Worm (Caenorhabditis elegans) whole organism, L3 larva: ENCODE measurements around the gene ZK792.1.

Experiments
- R02D3.7 ChIP-seq: fragments of 150-350 bp; optimal IDR thresholded peaks from 2 replicates; lab custom pipeline; 2014; ENCODE audit warnings: missing biosample characterization, missing genetic modification characterization
- ZK546.5 ChIP-seq: sonication (generic microtip); optimal IDR thresholded peaks from 2 replicates; lab custom pipeline; 2017; ENCODE audit warnings: missing biosample characterization, missing genetic modification characterization
- aly-2 ChIP-seq: fragments of 150-350 bp; optimal IDR thresholded peaks from 2 replicates; lab custom pipeline; 2014; ENCODE audit warnings: missing biosample characterization, missing genetic modification characterization
- ama-1 ChIP-seq: fragments of 150-350 bp; optimal IDR thresholded peaks from 2 replicates; lab custom pipeline; 2018
- ceh-16 ChIP-seq: sonication (generic microtip); optimal IDR thresholded peaks from 2 replicates; lab custom pipeline; 2017; ENCODE audit warnings: missing biosample characterization, missing genetic modification characterization
- ceh-28 ChIP-seq: fragments of 150-350 bp; optimal IDR thresholded peaks from 2 replicates; lab custom pipeline; 2014; ENCODE audit warnings: missing biosample characterization, missing genetic modification reagents, missing genetic modification characterization
- ceh-9 ChIP-seq: sonication (generic microtip); optimal IDR thresholded peaks from 2 replicates; lab custom pipeline; 2018; ENCODE audit warnings: missing biosample characterization, missing genetic modification characterization
- egl-27 ChIP-seq: sonication (generic microtip); optimal IDR thresholded peaks from 4 replicates; lab custom pipeline; 2017; ENCODE audit warnings: missing biosample characterization, missing genetic modification reagents, missing genetic modification characterization
- egl-5 ChIP-seq: fragments of 150-350 bp; optimal IDR thresholded peaks from 2 replicates; lab custom pipeline; 2017; ENCODE audit warnings: missing biosample characterization, missing genetic modification reagents, missing genetic modification characterization, inconsistent platforms
- elt-1 ChIP-seq: fragments of 150-350 bp; optimal IDR thresholded peaks from 2 replicates; lab custom pipeline; 2014; ENCODE audit warnings: missing biosample characterization, missing genetic modification characterization
- elt-2 ChIP-seq: sonication (generic microtip); optimal IDR thresholded peaks from 2 replicates; lab custom pipeline; 2016; ENCODE audit warnings: missing genetic modification reagents, mild to moderate bottlenecking, missing genetic modification characterization, missing compliant biosample characterization
- fkh-10 ChIP-seq: sonication (generic microtip); optimal IDR thresholded peaks from 2 replicates; lab custom pipeline; 2017; ENCODE audit warnings: missing biosample characterization, missing genetic modification reagents, missing genetic modification characterization
- fkh-2 ChIP-seq: fragments of 150-350 bp; optimal IDR thresholded peaks from 2 replicates; lab custom pipeline; 2014; ENCODE audit warnings: missing biosample characterization, missing genetic modification reagents, missing genetic modification characterization
- hmg-11 ChIP-seq: sonication (generic microtip); optimal IDR thresholded peaks from 2 replicates; lab custom pipeline; 2016; ENCODE audit warnings: missing genetic modification characterization, missing compliant biosample characterization
- jun-1 ChIP-seq: fragments of 150-350 bp; optimal IDR thresholded peaks from 2 replicates; lab custom pipeline; 2014; ENCODE audit warnings: missing biosample characterization, missing genetic modification reagents, missing genetic modification characterization
- lin-15B ChIP-seq: fragments of 150-350 bp; optimal IDR thresholded peaks from 2 replicates; lab custom pipeline; 2014; ENCODE audit warnings: missing biosample characterization, missing genetic modification characterization
- lin-39 ChIP-seq: fragments of 150-350 bp; optimal IDR thresholded peaks from 2 replicates; lab custom pipeline; 2018; ENCODE audit warnings: missing biosample characterization, missing genetic modification reagents, missing genetic modification characterization
- lsy-12 ChIP-seq: sonication (generic microtip); optimal IDR thresholded peaks from 2 replicates; lab custom pipeline; 2016; ENCODE audit warnings: mild to moderate bottlenecking, missing genetic modification characterization, missing compliant biosample characterization
- mml-1 ChIP-seq: fragments of 150-350 bp; sonication (generic microtip); optimal IDR thresholded peaks from 3 replicates; lab custom pipeline; 2014; ENCODE audit warnings: missing biosample characterization, missing genetic modification characterization
- nfya-1 ChIP-seq: sonication (generic microtip); optimal IDR thresholded peaks from 2 replicates; lab custom pipeline; 2017; ENCODE audit warnings: missing genetic modification characterization, mild to moderate bottlenecking, missing compliant biosample characterization, antibody characterized with exemption, moderate library complexity; ENCODE audit not compliant: insufficient read depth
- nhr-11 ChIP-seq: fragments of 150-350 bp; optimal IDR thresholded peaks from 2 replicates; lab custom pipeline; 2014; ENCODE audit warnings: missing biosample characterization, missing genetic modification characterization
- nhr-43 ChIP-seq: sonication (generic microtip); optimal IDR thresholded peaks from 2 replicates; lab custom pipeline; 2016; ENCODE audit warnings: mild to moderate bottlenecking, missing genetic modification characterization, missing compliant biosample characterization; ENCODE audit not compliant: poor library complexity, severe bottlenecking
- nhr-67 ChIP-seq: fragments of 150-350 bp; optimal IDR thresholded peaks from 2 replicates; lab custom pipeline; 2014; ENCODE audit warnings: missing biosample characterization, missing genetic modification characterization
- nhr-76 ChIP-seq: fragments of 150-350 bp; sonication (generic microtip); optimal IDR thresholded peaks from 5 replicates; lab custom pipeline; 2014; ENCODE audit warnings: missing biosample characterization, missing genetic modification characterization
- nhr-77 ChIP-seq: fragments of 150-350 bp; optimal IDR thresholded peaks from 2 replicates; lab custom pipeline; 2014; ENCODE audit warnings: missing biosample characterization, missing genetic modification characterization
- pha-4 ChIP-seq: fragments of 150-350 bp; optimal IDR thresholded peaks from 2 replicates; lab custom pipeline; 2014; ENCODE audit warnings: missing biosample characterization, missing genetic modification reagents, missing genetic modification characterization
- sea-2 ChIP-seq: fragments of 150-350 bp; sonication (generic microtip); optimal IDR thresholded peaks from 4 replicates; lab custom pipeline; 2014; ENCODE audit warnings: missing biosample characterization, missing genetic modification reagents, missing genetic modification characterization
- unc-39 ChIP-seq: sonication (generic microtip); optimal IDR thresholded peaks from 4 replicates; lab custom pipeline; 2017; ENCODE audit warnings: missing biosample characterization, missing genetic modification characterization
- unc-62 ChIP-seq: fragments of 150-350 bp; sonication (generic microtip); optimal IDR thresholded peaks from 4 replicates; lab custom pipeline; 2014; ENCODE audit warnings: missing biosample characterization, missing genetic modification reagents, missing genetic modification characterization
- ztf-11 ChIP-seq: fragments of 150-350 bp; optimal IDR thresholded peaks from 2 replicates; lab custom pipeline; 2014; ENCODE audit warnings: missing biosample characterization, missing genetic modification characterization

The ZK792.1 gene

DNA sequence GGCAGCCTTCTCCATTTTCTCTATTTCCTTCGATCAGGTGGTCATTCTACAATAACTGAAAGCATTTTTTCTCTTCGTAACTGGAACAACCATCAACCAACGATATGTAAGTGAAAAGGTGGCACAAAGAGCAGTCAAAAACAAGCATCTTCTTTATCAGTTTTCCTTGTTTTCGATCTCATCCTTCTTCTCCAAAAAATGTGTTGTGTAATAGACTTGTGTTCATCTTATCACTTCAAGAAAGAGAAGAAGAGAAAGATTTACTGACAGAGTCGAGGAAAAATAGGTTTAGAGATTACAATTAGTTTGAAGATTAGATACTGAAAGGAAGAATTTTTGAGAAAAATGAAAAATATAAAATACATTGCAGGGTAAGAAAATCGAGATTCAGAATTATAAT, 14.3 kb upstream of the ZK792.1 start:
- TF ChIP-seq ama-1 (lab: Kevin White, UChicago), result peak; percentile 14
- TF ChIP-seq nhr-11 (tag; lab: Kevin White, UChicago), result peak; percentile 26
- no peak for TF ChIP-seq sea-2 (GFP tag; lab: Kevin White, UChicago)
- TF ChIP-seq R02D3.7 (tag; lab: Kevin White, UChicago), result no peak
- peak; percentile 39 for TF ChIP-seq egl-5 (tag; lab: Kevin White, UChicago)
- peak; percentile 3 for TF ChIP-seq elt-2 (tag; lab: Kevin White, UChicago)

DNA sequence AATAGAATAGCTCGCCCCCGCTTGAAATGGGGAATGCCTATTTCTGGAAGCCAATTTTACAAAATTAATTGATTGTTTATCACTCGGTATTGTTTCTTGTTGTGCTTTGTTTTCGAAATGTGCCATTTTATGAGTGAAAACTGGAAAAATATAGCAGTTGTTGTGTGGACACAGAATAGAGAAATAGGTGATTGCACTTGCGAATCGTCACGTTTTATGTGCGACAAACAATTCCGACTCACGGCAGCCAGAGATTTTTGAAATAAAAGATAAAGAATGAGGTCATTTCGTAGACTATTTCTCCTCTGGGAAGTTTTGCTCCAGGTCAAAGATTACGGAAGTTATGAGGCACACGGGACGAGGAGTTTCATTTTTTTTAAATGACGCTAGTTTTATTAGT, 12.7 kb upstream of the ZK792.1 start:
- TF ChIP-seq egl-5 (tag; lab: Kevin White, UChicago), result peak; percentile 62
- TF ChIP-seq ztf-11, result no peak
- no peak for TF ChIP-seq unc-39 (tag; lab: Kevin White, UChicago)
- no peak for TF ChIP-seq lin-15B (tag; lab: Kevin White, UChicago)
- no peak for TF ChIP-seq hmg-11 (tag; lab: Kevin White, UChicago)

DNA sequence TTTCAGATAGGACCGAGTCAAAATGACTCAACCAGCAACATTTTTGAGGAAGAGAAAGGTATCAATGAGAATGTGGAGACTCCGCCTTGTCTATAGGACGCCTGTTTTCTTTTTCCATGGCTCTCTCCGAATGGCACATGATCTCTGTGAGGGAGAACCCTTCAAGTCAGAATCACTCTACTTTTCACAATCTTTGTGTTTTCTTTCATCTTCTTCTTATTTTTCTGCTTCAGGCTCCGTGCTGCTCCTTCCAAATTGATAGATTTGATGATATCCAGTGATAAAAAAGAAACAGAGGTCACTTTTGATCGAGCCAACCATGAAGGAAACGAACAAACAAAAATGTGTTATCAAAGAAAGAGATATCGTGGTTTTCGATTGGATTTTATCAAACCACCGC, 10.6 kb upstream of the ZK792.1 start, which contains the start of gene ZK809.8:
Gene ZK809.8 (minus strand): TSS at position 34 of the 400 bp plus-strand sequence.
- peak; percentile 2 for TF ChIP-seq nfya-1 (tag; lab: Kevin White, UChicago)
- peak; percentile 12 for TF ChIP-seq nhr-11 (tag; lab: Kevin White, UChicago)
- no peak for TF ChIP-seq lin-39 (tag; lab: Kevin White, UChicago)

DNA sequence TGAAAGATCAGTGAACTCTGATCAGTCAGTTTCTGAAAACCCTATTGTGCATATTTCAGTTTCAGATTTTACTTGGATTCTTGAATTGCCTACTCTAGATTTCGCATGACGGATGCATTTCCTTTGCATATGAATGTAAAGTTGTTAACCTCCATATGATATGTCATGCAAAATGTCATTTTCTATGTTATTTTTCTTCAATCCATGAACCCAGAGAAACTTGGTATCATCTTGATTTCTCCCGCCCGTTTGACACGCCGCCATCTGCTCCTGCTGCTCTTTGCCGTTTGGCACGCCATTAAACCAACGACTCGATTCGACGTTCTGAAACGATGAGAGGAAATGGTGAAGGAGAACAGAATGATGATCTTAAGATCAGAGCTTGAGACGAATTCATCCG, 9.3 kb upstream of the ZK792.1 start:
- TF ChIP-seq elt-1 (tag; lab: Kevin White, UChicago) (no peak), aly-2 (tag; lab: Kevin White, UChicago) (no peak), ceh-16 (no peak), elt-2 (tag; lab: Kevin White, UChicago) (no peak), egl-27 (tag; lab: Kevin White, UChicago) (no peak), ceh-9 (tag; lab: Kevin White, UChicago) (no peak), unc-39 (tag; lab: Kevin White, UChicago) (no peak), fkh-2 (tag; lab: Kevin White, UChicago) (no peak), pha-4 (tag; lab: Kevin White, UChicago) (no peak), ceh-28 (tag; lab: Kevin White, UChicago) (no peak), jun-1 (tag; lab: Kevin White, UChicago) (no peak), unc-62 (GFP tag; lab: Kevin White, UChicago) (no peak), egl-5 (tag; lab: Kevin White, UChicago) (no peak), nhr-77 (tag; lab: Kevin White, UChicago) (no peak), sea-2 (GFP tag; lab: Kevin White, UChicago) (no peak), mml-1 (no peak), R02D3.7 (tag; lab: Kevin White, UChicago) (no peak), nhr-43 (no peak), lin-15B (tag; lab: Kevin White, UChicago) (no peak), fkh-10 (no peak)

DNA sequence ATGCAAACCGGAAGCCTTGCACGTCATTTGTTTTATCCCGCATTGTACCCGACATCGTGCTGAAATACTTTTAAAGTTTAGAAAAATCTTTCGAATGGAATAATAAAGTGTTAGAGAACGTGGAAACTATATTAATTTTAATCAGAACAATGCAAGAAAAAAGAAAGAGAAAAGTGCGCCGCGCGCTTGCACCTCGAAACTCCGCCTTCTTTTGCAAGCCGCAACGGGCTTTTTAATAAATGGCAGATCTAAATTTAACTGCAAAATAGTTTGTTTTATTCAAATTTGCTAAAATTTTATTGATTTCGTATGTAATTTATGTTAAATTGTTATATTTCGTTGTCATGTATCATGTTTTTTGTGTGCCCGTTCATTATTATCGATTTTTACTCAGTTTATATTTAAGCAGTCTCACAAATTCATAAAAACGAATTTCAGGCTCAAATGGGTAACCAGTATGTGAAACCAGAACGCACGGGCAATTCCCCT, 7.6 kb upstream of the ZK792.1 start, which contains the start of the genes acl-3 and ndub-6:
Gene acl-3 (minus strand): TSS at position 59 of the 489 bp plus-strand sequence.
Gene ndub-6 (plus strand): TSS at position 439 of the 489 bp plus-strand sequence.
- TF ChIP-seq R02D3.7 (tag; lab: Kevin White, UChicago) (no peak), fkh-2 (tag; lab: Kevin White, UChicago) (no peak), elt-2 (tag; lab: Kevin White, UChicago) (no peak), pha-4 (tag; lab: Kevin White, UChicago) (peak; percentile 16), unc-62 (GFP tag; lab: Kevin White, UChicago) (no peak)

DNA sequence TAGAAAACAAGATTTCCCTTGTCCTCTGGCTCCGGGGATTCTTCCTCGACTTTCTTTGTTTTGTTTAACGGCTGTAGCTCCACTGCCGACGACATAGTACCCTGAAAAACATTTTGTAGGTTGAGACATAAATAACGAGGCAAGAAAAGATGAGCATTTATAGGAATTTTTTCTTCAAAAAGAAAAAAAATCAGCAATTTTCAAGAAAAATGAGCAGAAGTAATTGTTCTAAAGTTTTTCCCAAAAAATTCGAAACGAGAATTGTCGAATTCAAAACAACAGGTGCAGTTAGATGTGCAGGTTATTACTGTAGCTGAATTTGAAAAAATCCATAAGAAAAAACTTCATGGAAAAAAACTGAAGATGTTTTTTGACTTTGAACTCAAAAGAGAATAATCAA, 4.3 kb upstream of the ZK792.1 start, which contains the start of gene ent-1:
Gene ent-1 (minus strand): TSS at position 101 of the 400 bp plus-strand sequence.
- no peak for TF ChIP-seq lsy-12 (tag; lab: Kevin White, UChicago)
- TF ChIP-seq elt-2 (tag; lab: Kevin White, UChicago), result no peak
- TF ChIP-seq egl-5 (tag; lab: Kevin White, UChicago), result no peak
- TF ChIP-seq ceh-9 (tag; lab: Kevin White, UChicago), result no peak
- TF ChIP-seq unc-39 (tag; lab: Kevin White, UChicago), result no peak
- no peak for TF ChIP-seq elt-1 (tag; lab: Kevin White, UChicago)
- no peak for TF ChIP-seq nhr-76 (tag; lab: Kevin White, UChicago)
- no peak for TF ChIP-seq ceh-28 (tag; lab: Kevin White, UChicago)
- TF ChIP-seq nfya-1 (tag; lab: Kevin White, UChicago), result no peak
- no peak for TF ChIP-seq lin-39 (tag; lab: Kevin White, UChicago)
- no peak for TF ChIP-seq ZK546.5 (tag; lab: Kevin White, UChicago)
- TF ChIP-seq nhr-67 (tag; lab: Kevin White, UChicago), result no peak
